Fruit fly (Drosophila melanogaster) whole organism, pupa: ENCODE data around the gene bon.

Experiments used
- CG10348 ChIP-seq: fragments of 200-800 bp; sonication (Bioruptor generic); IDR thresholded peaks from 2 replicates; pipeline ENCODE4 v1.3.6; 2022; ENCODE audit warnings: missing biosample characterization, missing genetic modification characterization
- CG12605 ChIP-seq: fragments of 200-800 bp; sonication (Bioruptor generic); IDR thresholded peaks from 2 replicates; pipeline ENCODE4 v1.3.6; 2022; ENCODE audit warnings: missing biosample characterization, missing genetic modification characterization
- CG13204 ChIP-seq: fragments of 200-800 bp; sonication (Bioruptor generic); optimal IDR thresholded peaks from 2 replicates; lab custom pipeline; 2018; ENCODE audit warnings: missing biosample characterization, mild to moderate bottlenecking, missing genetic modification characterization, moderate library complexity
- CG14655 ChIP-seq: fragments of 200-800 bp; sonication (Bioruptor generic); optimal IDR thresholded peaks from 3 replicates; lab custom pipeline; 2017; ENCODE audit warnings: mild to moderate bottlenecking, missing biosample characterization, missing genetic modification reagents, missing genetic modification characterization
- CG15710 ChIP-seq: fragments of 200-800 bp; sonication (Bioruptor generic); optimal IDR thresholded peaks from 2 replicates; lab custom pipeline; 2018; ENCODE audit warnings: missing biosample characterization, mild to moderate bottlenecking, missing genetic modification characterization, moderate library complexity
- CG17806 ChIP-seq: fragments of 200-800 bp; sonication (Bioruptor generic); optimal IDR thresholded peaks from 2 replicates; lab custom pipeline; 2018; ENCODE audit warnings: missing biosample characterization, mild to moderate bottlenecking, missing genetic modification characterization, moderate library complexity
- CG32121 ChIP-seq: fragments of 200-800 bp; sonication (Bioruptor generic); IDR thresholded peaks from 2 replicates; pipeline ENCODE4 v1.3.6; 2022; ENCODE audit warnings: missing biosample characterization, missing genetic modification characterization
- CG34367 ChIP-seq: fragments of 200-800 bp; sonication (Bioruptor generic); optimal IDR thresholded peaks from 2 replicates; lab custom pipeline; 2018; ENCODE audit warnings: missing biosample characterization, mild to moderate bottlenecking, missing genetic modification characterization
- CG4496 ChIP-seq: fragments of 200-800 bp; sonication (Bioruptor generic); IDR thresholded peaks from 3 replicates; pipeline ENCODE4 v1.3.6; 2022; ENCODE audit warnings: missing biosample characterization, missing genetic modification characterization
- CG8159 ChIP-seq: fragments of 200-800 bp; sonication (Bioruptor generic); optimal IDR thresholded peaks from 3 replicates; lab custom pipeline; 2018; ENCODE audit warnings: missing biosample characterization, mild to moderate bottlenecking, missing genetic modification characterization, moderate library complexity
- CG8301 ChIP-seq: fragments of 200-800 bp; sonication (Bioruptor generic); optimal IDR thresholded peaks from 2 replicates; lab custom pipeline; 2018; ENCODE audit warnings: missing biosample characterization, mild to moderate bottlenecking, missing genetic modification characterization
- CG9948 ChIP-seq: fragments of 200-800 bp; sonication (Bioruptor generic); optimal IDR thresholded peaks from 2 replicates; lab custom pipeline; 2018; ENCODE audit warnings: missing biosample characterization, mild to moderate bottlenecking, missing genetic modification characterization, moderate library complexity
- D1 ChIP-seq: fragments of 200-800 bp; sonication (Bioruptor generic); optimal IDR thresholded peaks from 2 replicates; lab custom pipeline; 2018; ENCODE audit warnings: missing biosample characterization, mild to moderate bottlenecking, missing genetic modification characterization, moderate library complexity
- EcR ChIP-seq: fragments of 200-800 bp; sonication (Bioruptor generic); optimal IDR thresholded peaks from 3 replicates; lab custom pipeline; 2019; ENCODE audit warnings: missing biosample characterization, missing genetic modification characterization, mild to moderate bottlenecking, moderate library complexity, missing genetic modification reagents
- Ets98B ChIP-seq: fragments of 200-800 bp; sonication (Bioruptor generic); IDR thresholded peaks from 2 replicates; pipeline ENCODE4 v1.3.6; 2022; ENCODE audit warnings: missing biosample characterization, missing genetic modification characterization
- Pif1A ChIP-seq: fragments of 200-800 bp; sonication (Bioruptor generic); optimal IDR thresholded peaks from 3 replicates; lab custom pipeline; 2016; ENCODE audit warnings: missing biosample characterization, missing genetic modification characterization
- Pif1B ChIP-seq: fragments of 200-800 bp; sonication (Bioruptor generic); optimal IDR thresholded peaks from 3 replicates; lab custom pipeline; 2016; ENCODE audit warnings: missing biosample characterization, missing genetic modification characterization
- Snoo ChIP-seq: fragments of 200-800 bp; sonication (Bioruptor generic); optimal IDR thresholded peaks from 3 replicates; lab custom pipeline; 2017; ENCODE audit warnings: missing biosample characterization, mild to moderate bottlenecking, missing genetic modification characterization, inconsistent platforms
- fd96Ca ChIP-seq: fragments of 200-800 bp; sonication (Bioruptor generic); IDR thresholded peaks from 3 replicates; pipeline ENCODE4 v1.3.6; 2022; ENCODE audit warnings: missing biosample characterization, missing genetic modification characterization
- gl ChIP-seq: fragments of 200-800 bp; sonication (Bioruptor generic); optimal IDR thresholded peaks from 2 replicates; lab custom pipeline; 2018; ENCODE audit warnings: missing biosample characterization, mild to moderate bottlenecking, missing genetic modification characterization
- rn ChIP-seq: fragments of 200-800 bp; sonication (Bioruptor generic); IDR thresholded peaks from 2 replicates; pipeline ENCODE4 v1.3.6; 2022; ENCODE audit warnings: missing biosample characterization, missing genetic modification characterization

Gene bon

DNA sequence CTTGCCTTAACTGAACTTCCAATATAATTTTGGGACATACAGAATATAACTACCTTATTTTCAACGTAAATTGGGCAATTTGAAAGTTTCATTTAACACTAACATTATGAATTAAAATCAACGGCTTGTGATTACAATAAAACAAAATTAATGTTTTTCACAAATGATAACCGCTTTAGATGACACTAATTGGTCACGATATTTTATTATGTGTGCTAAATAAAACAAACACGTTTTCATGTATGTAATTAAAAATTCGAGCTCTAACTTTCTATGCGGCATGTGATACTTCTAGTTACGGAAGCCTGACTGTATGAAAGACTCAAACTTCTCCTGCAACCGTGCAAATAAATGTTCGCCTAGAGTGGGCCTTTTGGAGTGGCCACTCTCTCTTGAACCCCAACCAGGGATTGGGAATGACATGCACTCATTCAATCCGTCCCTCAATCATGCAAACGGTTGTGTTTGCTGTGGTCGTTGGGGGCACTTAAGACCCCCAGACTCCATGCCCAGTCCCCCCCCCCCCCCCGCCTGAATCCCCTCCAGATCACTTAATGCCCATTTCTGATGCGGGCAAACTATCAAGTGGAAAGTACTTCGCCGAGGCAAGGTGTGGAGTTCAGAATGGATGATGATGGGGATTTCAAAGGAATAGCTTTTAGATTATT, 2.3 kb downstream of the bon start:
- peak; percentile 20 for TF ChIP-seq CG17806 (tag; lab: Kevin White, UChicago)
- no peak for TF ChIP-seq gl (tag; lab: Kevin White, UChicago)
- TF ChIP-seq CG8159, result peak; percentile 12
- TF ChIP-seq CG8301 (tag; lab: Kevin White, UChicago), result peak; percentile 18
- TF ChIP-seq CG14655, result peak; percentile 59
- no peak for TF ChIP-seq Snoo (tag; lab: Kevin White, UChicago)
- no peak for TF ChIP-seq CG12605
- no peak; the same call in 2 of the 3 replicates for TF ChIP-seq CG4496

DNA sequence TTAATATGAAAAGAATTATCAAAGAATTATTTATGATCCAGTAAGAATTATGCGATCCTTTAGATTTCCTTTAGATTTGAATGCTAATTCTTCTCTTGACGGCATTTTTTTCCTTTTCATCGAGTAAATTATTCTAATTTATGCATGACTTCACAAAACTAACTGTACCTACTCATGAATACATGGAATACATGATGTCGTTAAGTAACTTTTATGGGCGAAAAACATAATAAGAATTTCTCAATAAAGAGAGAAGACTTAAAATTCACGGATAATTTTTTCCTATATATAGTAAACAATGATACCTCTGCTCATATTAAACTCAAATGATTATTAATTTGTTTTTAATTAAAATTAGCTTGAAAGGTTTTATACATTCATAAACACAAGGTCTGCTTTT, 3.0 kb downstream of the bon start:
- TF ChIP-seq CG8159 (no peak), gl (tag; lab: Kevin White, UChicago) (no peak), CG4496 (no peak), CG17806 (tag; lab: Kevin White, UChicago) (no peak), CG9948 (tag; lab: Kevin White, UChicago) (no peak), CG10348 (GFP tag; lab: Robert Waterston, UW) (no peak)

DNA sequence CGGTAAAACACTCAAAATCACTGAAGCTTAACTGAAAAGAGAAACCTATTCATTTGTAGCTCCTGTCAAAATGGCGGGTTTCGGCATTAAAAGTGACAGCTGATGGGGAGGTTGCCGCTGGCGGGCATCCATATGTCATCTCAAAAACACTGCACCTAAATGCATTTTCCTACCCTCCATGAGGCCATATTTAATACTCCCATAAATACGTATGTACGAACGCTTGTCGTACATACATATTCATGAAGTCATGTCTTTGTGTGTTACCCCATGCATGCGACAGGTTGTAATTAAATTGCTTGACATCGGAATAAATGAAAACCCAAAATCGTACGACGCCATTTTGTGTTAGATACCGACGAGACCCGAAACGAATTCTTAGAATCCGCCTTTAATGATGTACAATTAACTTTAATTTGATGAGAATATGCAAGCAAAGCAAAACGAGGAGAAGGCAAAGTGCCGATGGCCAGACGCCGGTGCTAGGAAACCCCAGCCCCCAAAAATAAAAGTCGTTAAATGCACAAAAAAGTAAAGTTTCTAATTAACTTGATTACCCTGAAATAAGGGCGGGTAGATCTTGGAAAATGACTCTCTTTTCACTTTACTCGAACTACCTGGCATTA, 3.5 kb downstream of the bon start:
- no peak for TF ChIP-seq Pif1A (GFP tag; lab: Kevin White, UChicago)
- TF ChIP-seq CG8301 (tag; lab: Kevin White, UChicago), result no peak
- no peak for TF ChIP-seq rn (GFP tag; lab: Robert Waterston, UW)
- no peak for TF ChIP-seq Ets98B (GFP tag; lab: Robert Waterston, UW)
- TF ChIP-seq gl (tag; lab: Kevin White, UChicago), result no peak
- TF ChIP-seq D1 (tag; lab: Kevin White, UChicago), result no peak
- TF ChIP-seq Pif1B (GFP tag; lab: Kevin White, UChicago), result no peak
- no peak for TF ChIP-seq CG14655

DNA sequence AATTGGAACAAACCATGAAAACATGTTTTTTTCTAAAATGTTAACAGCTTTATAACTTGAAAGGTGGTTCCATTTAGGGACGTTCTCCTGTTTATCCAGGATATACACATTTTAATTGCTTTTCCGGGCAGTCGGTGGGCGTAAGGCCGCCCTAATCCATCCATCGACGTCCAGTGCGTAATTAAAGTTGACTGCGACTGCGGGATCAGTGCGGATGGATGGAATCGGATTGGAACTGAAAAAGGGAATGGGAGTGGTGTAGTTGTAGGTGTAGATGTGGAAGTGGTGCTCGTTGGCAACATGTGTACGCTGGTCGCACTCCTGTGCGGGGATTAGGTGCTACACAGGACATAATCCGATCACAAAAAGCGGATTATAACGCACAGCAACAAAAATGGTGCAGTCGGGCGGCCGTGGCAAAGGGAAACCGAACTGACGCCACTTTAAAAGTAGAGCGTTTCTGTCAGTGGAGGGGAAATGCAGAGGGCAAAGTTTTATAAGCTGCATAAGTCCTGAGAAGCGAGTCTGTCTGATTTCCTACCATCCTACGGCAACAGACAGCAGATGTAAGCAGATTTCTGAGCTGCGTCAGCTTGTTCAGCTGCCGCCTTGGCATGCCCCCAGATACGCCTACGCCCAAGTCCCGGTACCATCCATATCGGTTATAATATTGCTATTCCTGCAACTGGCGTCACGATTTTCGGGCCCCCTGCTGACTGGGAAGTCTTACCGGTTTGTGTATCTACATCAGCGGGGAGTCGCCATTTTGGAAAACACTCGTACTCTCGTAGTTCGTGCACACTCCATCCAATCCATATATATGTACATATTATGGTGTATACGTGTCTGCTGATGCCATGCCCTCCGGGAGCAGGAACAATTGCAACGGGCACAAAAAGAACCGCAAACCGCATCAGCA, 4.7 kb downstream of the bon start:
- TF ChIP-seq CG13204 (peak; percentile 41), CG34367 (tag; lab: Kevin White, UChicago) (no peak)

DNA sequence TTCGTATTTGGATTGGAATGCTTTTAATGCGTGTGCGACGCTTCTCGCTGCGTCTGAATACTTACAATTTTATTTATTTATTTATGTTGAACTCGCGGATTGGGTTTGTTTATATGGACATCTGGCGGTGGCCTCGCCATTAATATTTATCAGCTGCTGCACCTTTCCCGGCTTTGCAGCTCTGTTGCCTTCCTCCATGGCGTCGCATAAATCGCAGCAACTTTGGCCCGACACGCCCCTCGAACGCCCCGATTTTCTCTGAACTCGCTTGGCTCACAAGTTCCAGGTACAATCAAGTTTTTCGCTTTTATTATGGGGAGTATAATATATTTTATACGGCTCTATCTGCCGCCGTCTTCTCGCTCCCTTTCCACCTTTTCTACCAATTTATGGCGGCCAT, 7.2 kb downstream of the bon start:
- TF ChIP-seq gl (tag; lab: Kevin White, UChicago), result no peak
- TF ChIP-seq Ets98B (GFP tag; lab: Robert Waterston, UW), result no peak
- no peak for TF ChIP-seq CG8301 (tag; lab: Kevin White, UChicago)
- no peak for TF ChIP-seq CG15710 (tag; lab: Kevin White, UChicago)

DNA sequence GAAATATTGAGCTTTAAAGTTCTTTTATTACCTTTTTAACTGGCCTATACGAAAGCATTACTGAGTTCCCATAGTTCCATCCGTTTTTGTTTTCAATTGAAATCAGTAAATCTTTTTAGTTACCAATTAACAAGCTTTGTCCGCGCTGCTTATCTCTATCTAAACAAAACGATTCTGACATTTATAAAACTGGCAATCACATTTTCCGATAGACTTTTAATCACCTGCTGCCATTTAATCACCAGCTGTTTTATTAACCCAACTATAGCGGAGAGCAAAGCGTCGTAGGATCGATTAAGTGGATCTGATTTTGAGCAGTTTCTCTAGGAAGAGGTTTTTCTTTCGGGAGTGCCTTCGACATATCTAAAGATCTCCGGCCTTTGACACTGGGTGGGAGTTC, 9.7 kb downstream of the bon start:
- TF ChIP-seq CG9948 (tag; lab: Kevin White, UChicago), result no peak
- TF ChIP-seq CG12605, result no peak
- TF ChIP-seq Pif1B (GFP tag; lab: Kevin White, UChicago), result no peak
- no peak for TF ChIP-seq CG14655
- TF ChIP-seq CG34367 (tag; lab: Kevin White, UChicago), result no peak
- no peak for TF ChIP-seq CG4496
- TF ChIP-seq rn (GFP tag; lab: Robert Waterston, UW), result no peak
- TF ChIP-seq gl (tag; lab: Kevin White, UChicago), result no peak
- no peak for TF ChIP-seq CG15710 (tag; lab: Kevin White, UChicago)
- TF ChIP-seq CG8301 (tag; lab: Kevin White, UChicago), result no peak
- TF ChIP-seq Pif1A (GFP tag; lab: Kevin White, UChicago), result no peak

DNA sequence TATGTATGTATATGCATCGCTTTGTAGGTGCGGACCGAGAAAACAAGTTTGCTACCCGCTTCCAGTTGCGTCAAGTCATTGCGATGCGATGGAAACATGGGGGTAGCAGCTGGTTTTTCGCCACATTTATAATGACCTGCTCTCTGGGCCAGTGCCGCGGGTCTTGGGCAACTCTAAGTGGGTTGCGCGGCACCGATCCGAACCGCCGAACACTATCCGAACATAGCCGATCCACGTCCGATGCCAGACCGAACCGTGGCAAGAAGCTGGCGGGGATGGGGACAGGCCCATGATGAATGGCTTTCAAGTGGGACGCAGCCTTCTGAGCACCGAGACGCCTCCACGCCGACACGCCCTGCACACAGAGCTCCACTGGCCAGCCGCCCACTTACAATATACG, 11.1 kb downstream of the bon start:
- TF ChIP-seq CG10348 (GFP tag; lab: Robert Waterston, UW) (no peak), CG12605 (no peak), Pif1A (GFP tag; lab: Kevin White, UChicago) (no peak), gl (tag; lab: Kevin White, UChicago) (no peak), CG8301 (tag; lab: Kevin White, UChicago) (no peak), CG14655 (no peak), EcR (GFP tag; lab: Kevin White, UChicago) (peak; percentile 20), CG34367 (tag; lab: Kevin White, UChicago) (no peak), Ets98B (GFP tag; lab: Robert Waterston, UW) (peak; percentile 69), CG15710 (tag; lab: Kevin White, UChicago) (no peak), D1 (tag; lab: Kevin White, UChicago) (no peak), Pif1B (GFP tag; lab: Kevin White, UChicago) (no peak), CG8159 (no peak), CG4496 (peak; percentile 87), Snoo (tag; lab: Kevin White, UChicago) (no peak), rn (GFP tag; lab: Robert Waterston, UW) (no peak), CG13204 (peak; percentile 27), CG9948 (tag; lab: Kevin White, UChicago) (no peak), CG32121 (GFP tag; lab: Robert Waterston, UW) (peak; percentile 71), CG17806 (tag; lab: Kevin White, UChicago) (no peak), fd96Ca (no peak)
